Worm (Caenorhabditis elegans): ENCODE results near the gene F57B9.3.

ce11 chrIII:6988060-6988459, 48.4 kb downstream of the F57B9.3 start:
- no peak for TF ChIP-seq him-1 (tag; optimal IDR thresholded peaks at IDR 0.05)
- no peak for TF ChIP-seq W03F9.2 (tag; optimal IDR thresholded peaks at IDR 0.05)
- no peak for TF ChIP-seq dao-5 (tag; optimal IDR thresholded peaks at IDR 0.05)
